Fruit fly (Drosophila melanogaster) whole organism, embryonic: ENCODE data around the gene Nup153.

ENCODE experiments used
- Bdp1 ChIP-seq: fragments of 200-800 bp; sonication (Bioruptor generic); optimal IDR thresholded peaks from 3 replicates; lab custom pipeline; 2016; ENCODE audit warnings: missing biosample characterization, missing genetic modification characterization
- C15 ChIP-seq: fragments of 200-800 bp; sonication (Bioruptor generic); IDR thresholded peaks from 3 replicates; pipeline ENCODE4 v1.3.6; 2022; ENCODE audit warnings: missing biosample characterization, missing genetic modification characterization
- CG10147 ChIP-seq: fragments of 200-800 bp; sonication (Bioruptor generic); optimal IDR thresholded peaks from 2 replicates; lab custom pipeline; 2019; ENCODE audit warnings: missing biosample characterization, mild to moderate bottlenecking, missing genetic modification characterization, moderate library complexity
- CG10431 ChIP-seq: fragments of 200-800 bp; sonication (Bioruptor generic); optimal IDR thresholded peaks from 3 replicates; lab custom pipeline; 2018; ENCODE audit warnings: missing biosample characterization, mild to moderate bottlenecking, missing genetic modification characterization
- CG11456 ChIP-seq: fragments of 200-800 bp; sonication (Bioruptor generic); IDR thresholded peaks from 3 replicates; pipeline ENCODE4 v1.3.6; 2022; ENCODE audit warnings: missing biosample characterization, missing genetic modification characterization
- CG12299 ChIP-seq: fragments of 200-800 bp; sonication (Bioruptor generic); optimal IDR thresholded peaks from 2 replicates; lab custom pipeline; 2018; ENCODE audit warnings: missing biosample characterization, mild to moderate bottlenecking, missing genetic modification characterization
- CG1233 ChIP-seq: fragments of 200-800 bp; sonication (Bioruptor generic); optimal IDR thresholded peaks from 4 replicates; lab custom pipeline; 2018; ENCODE audit warnings: missing biosample characterization, mild to moderate bottlenecking, missing genetic modification characterization
- CG14050 ChIP-seq: fragments of 200-800 bp; sonication (Bioruptor generic); IDR thresholded peaks from 3 replicates; pipeline ENCODE4 v1.3.6; 2022; ENCODE audit warnings: missing biosample characterization, missing genetic modification characterization
- CG1603 ChIP-seq: fragments of 200-800 bp; sonication (Bioruptor generic); optimal IDR thresholded peaks from 2 replicates; lab custom pipeline; 2019; ENCODE audit warnings: missing biosample characterization, mild to moderate bottlenecking, missing genetic modification characterization, moderate library complexity
- CG17361 ChIP-seq: fragments of 200-800 bp; sonication (Bioruptor generic); IDR thresholded peaks from 3 replicates; pipeline ENCODE4 v1.3.6; 2022; ENCODE audit warnings: missing biosample characterization, missing genetic modification characterization
- CG2202 ChIP-seq: fragments of 200-800 bp; sonication (Bioruptor generic); optimal IDR thresholded peaks from 2 replicates; lab custom pipeline; 2018; ENCODE audit warnings: missing biosample characterization, mild to moderate bottlenecking, missing genetic modification characterization
- CG2712 ChIP-seq: fragments of 200-800 bp; optimal IDR thresholded peaks from 3 replicates; lab custom pipeline; 2019; ENCODE audit warnings: missing biosample characterization, mild to moderate bottlenecking, missing genetic modification characterization, moderate library complexity
- CG30431 ChIP-seq: fragments of 200-800 bp; sonication (Bioruptor generic); optimal IDR thresholded peaks from 2 replicates; lab custom pipeline; 2017; ENCODE audit warnings: missing biosample characterization, missing genetic modification characterization
- CG3726 ChIP-seq: fragments of 200-800 bp; sonication (Bioruptor generic); IDR thresholded peaks from 3 replicates; pipeline ENCODE4, ENCODE4 v1.3.6; 2022; ENCODE audit warnings: missing biosample characterization, missing genetic modification characterization
- CG4282 ChIP-seq: fragments of 200-800 bp; sonication (Bioruptor generic); optimal IDR thresholded peaks from 2 replicates; lab custom pipeline; 2016; ENCODE audit warnings: missing biosample characterization, missing genetic modification characterization
- CG4404 ChIP-seq: fragments of 200-800 bp; sonication (Bioruptor generic); IDR thresholded peaks from 2 replicates; pipeline ENCODE4 v1.3.6; 2022; ENCODE audit warnings: missing biosample characterization, missing genetic modification characterization
- CG7372 ChIP-seq: fragments of 200-800 bp; sonication (Bioruptor generic); IDR thresholded peaks from 2 replicates; pipeline ENCODE4 v1.3.6; 2022; ENCODE audit warnings: missing biosample characterization, missing genetic modification characterization
- CG7556 ChIP-seq: fragments of 200-800 bp; sonication (Bioruptor generic); optimal IDR thresholded peaks from 2 replicates; lab custom pipeline; 2017; ENCODE audit warnings: missing biosample characterization, mild to moderate bottlenecking, missing genetic modification characterization
- CG7786 ChIP-seq: fragments of 200-800 bp; sonication (Bioruptor generic); optimal IDR thresholded peaks from 2 replicates; lab custom pipeline; 2016; ENCODE audit warnings: missing biosample characterization, missing genetic modification characterization
- CG8089 ChIP-seq: fragments of 200-800 bp; sonication (Bioruptor generic); optimal IDR thresholded peaks from 3 replicates; lab custom pipeline; 2016; ENCODE audit warnings: missing biosample characterization, missing genetic modification characterization
- Doc2 ChIP-seq: fragments of 200-800 bp; sonication (Bioruptor generic); IDR thresholded peaks from 2 replicates; pipeline ENCODE4 v1.3.6; 2022; ENCODE audit warnings: missing biosample characterization, missing genetic modification characterization
- Ets97D ChIP-seq: fragments of 200-800 bp; sonication (Bioruptor generic); optimal IDR thresholded peaks from 3 replicates; lab custom pipeline; 2016; ENCODE audit warnings: missing biosample characterization, missing genetic modification characterization
- Fer2 ChIP-seq: fragments of 200-800 bp; sonication (Bioruptor generic); optimal IDR thresholded peaks from 2 replicates; lab custom pipeline; 2018; ENCODE audit warnings: missing biosample characterization, mild to moderate bottlenecking, missing genetic modification characterization, moderate library complexity
- GATAe ChIP-seq: fragments of 200-800 bp; sonication (Bioruptor generic); conservative IDR thresholded peaks from 2 replicates; pipeline ENCODE4 v1.3.6; 2022; ENCODE audit warnings: missing biosample characterization, missing genetic modification characterization
- HmgZ ChIP-seq: fragments of 200-800 bp; sonication (Bioruptor generic); optimal IDR thresholded peaks from 2 replicates; lab custom pipeline; 2018; ENCODE audit warnings: missing biosample characterization, mild to moderate bottlenecking, missing genetic modification characterization
- Hmx ChIP-seq: fragments of 200-800 bp; sonication (Bioruptor generic); optimal IDR thresholded peaks from 2 replicates; lab custom pipeline; 2016; ENCODE audit warnings: missing biosample characterization, missing genetic modification characterization
- Hr51 ChIP-seq, 2 experiments: fragments of 200-800 bp; sonication (Bioruptor generic); optimal IDR thresholded peaks; 2 replicates in 1 of 2; 3 replicates in 1 of 2; lab custom pipeline; 2016 to 2018; ENCODE audit warnings: missing biosample characterization in 2 of 2, missing genetic modification characterization in 2 of 2, mild to moderate bottlenecking in 1 of 2, moderate library complexity in 1 of 2
- MBD-R2 ChIP-seq: fragments of 200-800 bp; sonication (Bioruptor generic); IDR thresholded peaks from 2 replicates; pipeline ENCODE4 v1.3.6; 2022; ENCODE audit warnings: missing biosample characterization, missing genetic modification characterization
- Mad ChIP-seq: fragments of 200-800 bp; sonication (Bioruptor generic); optimal IDR thresholded peaks from 2 replicates; lab custom pipeline; 2016; ENCODE audit warnings: missing biosample characterization, missing genetic modification characterization
- NC2α ChIP-seq: fragments of 200-800 bp; sonication (Bioruptor generic); optimal IDR thresholded peaks from 2 replicates; lab custom pipeline; 2016; ENCODE audit warnings: missing biosample characterization, missing genetic modification characterization
- Optix ChIP-seq: fragments of 200-800 bp; sonication (Bioruptor generic); IDR thresholded peaks from 3 replicates; pipeline ENCODE4 v1.3.6; 2022; ENCODE audit warnings: missing biosample characterization, missing genetic modification characterization
- bigmax ChIP-seq: fragments of 200-800 bp; sonication (Bioruptor generic); optimal IDR thresholded peaks from 2 replicates; lab custom pipeline; 2018; ENCODE audit warnings: missing biosample characterization, mild to moderate bottlenecking, missing genetic modification characterization
- btn ChIP-seq: fragments of 200-800 bp; sonication (Bioruptor generic); optimal IDR thresholded peaks from 2 replicates; lab custom pipeline; 2016; ENCODE audit warnings: missing biosample characterization, missing genetic modification characterization
- cato ChIP-seq: fragments of 200-800 bp; sonication (Bioruptor generic); optimal IDR thresholded peaks from 2 replicates; lab custom pipeline; 2016; ENCODE audit warnings: missing biosample characterization, missing genetic modification characterization, borderline replicate concordance
- croc ChIP-seq: fragments of 200-800 bp; sonication (Bioruptor generic); conservative IDR thresholded peaks from 3 replicates; pipeline ENCODE4 v1.3.6; 2022; ENCODE audit warnings: missing biosample characterization, missing genetic modification characterization
- dimm ChIP-seq: fragments of 200-800 bp; sonication (Bioruptor generic); IDR thresholded peaks from 2 replicates; pipeline ENCODE4 v1.3.6; 2022; ENCODE audit warnings: missing biosample characterization, missing genetic modification characterization
- disco-r ChIP-seq: fragments of 200-800 bp; sonication (Bioruptor generic); optimal IDR thresholded peaks from 2 replicates; lab custom pipeline; 2016; ENCODE audit warnings: missing biosample characterization, missing genetic modification characterization
- fd3F ChIP-seq: fragments of 200-800 bp; sonication (Bioruptor generic); optimal IDR thresholded peaks from 2 replicates; lab custom pipeline; 2018; ENCODE audit warnings: missing biosample characterization, mild to moderate bottlenecking, missing genetic modification characterization, moderate library complexity
- fd96Cb ChIP-seq: fragments of 200-800 bp; sonication (Bioruptor generic); optimal IDR thresholded peaks from 2 replicates; lab custom pipeline; 2018; ENCODE audit warnings: missing biosample characterization, mild to moderate bottlenecking, missing genetic modification characterization, moderate library complexity
- grn ChIP-seq: fragments of 200-800 bp; sonication (Bioruptor generic); optimal IDR thresholded peaks from 3 replicates; lab custom pipeline; 2017; ENCODE audit warnings: missing biosample characterization, missing genetic modification characterization
- hkb ChIP-seq, 2 experiments: fragments of 200-800 bp in 1 of 2; fragments of >200 bp in 1 of 2; sonication (Bioruptor generic) in 1 of 2; IDR thresholded peaks in 1 of 2; optimal IDR thresholded peaks in 1 of 2; 2 replicates each; pipeline versions ENCODE4 v1.3.6 to Lab custom; 2017 to 2022; ENCODE audit warnings: missing biosample characterization in 1 of 2, missing genetic modification characterization in 1 of 2
- kah ChIP-seq: fragments of 200-800 bp; sonication (Bioruptor generic); optimal IDR thresholded peaks from 2 replicates; lab custom pipeline; 2018; ENCODE audit warnings: missing biosample characterization, mild to moderate bottlenecking, missing genetic modification characterization
- mam ChIP-seq: fragments of 200-800 bp; sonication (Bioruptor generic); optimal IDR thresholded peaks from 3 replicates; lab custom pipeline; 2016; ENCODE audit warnings: missing biosample characterization, missing genetic modification characterization
- pfk ChIP-seq: fragments of 200-800 bp; sonication (Bioruptor generic); optimal IDR thresholded peaks from 2 replicates; lab custom pipeline; 2018; ENCODE audit warnings: missing biosample characterization, mild to moderate bottlenecking, missing genetic modification characterization, moderate library complexity
- salm ChIP-seq: fragments of 200-800 bp; sonication (Bioruptor generic); optimal IDR thresholded peaks from 2 replicates; lab custom pipeline; 2018; ENCODE audit warnings: missing biosample characterization, mild to moderate bottlenecking, missing genetic modification characterization
- sens ChIP-seq: fragments of 200-800 bp; sonication (Bioruptor generic); peaks from one replicate; lab custom pipeline; 2016; ENCODE audit warnings: missing biosample characterization, missing genetic modification characterization
- stc ChIP-seq: fragments of 200-800 bp; sonication (Bioruptor generic); IDR thresholded peaks from 2 replicates; pipeline ENCODE4 v1.3.6; 2022; ENCODE audit warnings: missing biosample characterization, missing genetic modification characterization
- vvl ChIP-seq: fragments of 200-800 bp; sonication (Bioruptor generic); IDR thresholded peaks from 2 replicates; pipeline ENCODE4 v1.3.6; 2022; ENCODE audit warnings: missing biosample characterization, missing genetic modification characterization
- zf30C ChIP-seq: fragments of 200-800 bp; sonication (Bioruptor generic); optimal IDR thresholded peaks from 3 replicates; lab custom pipeline; 2018; ENCODE audit warnings: missing biosample characterization, mild to moderate bottlenecking, missing genetic modification characterization

Gene Nup153

dm6 chrX:16650078-16651063 lies 51.3 kb downstream of the Nup153 start (continued):
- TF ChIP-seq mam (GFP tag; lab: Kevin White, UChicago), result peak; percentile 70
- no peak for TF ChIP-seq C15 (GFP tag; lab: Robert Waterston, UW)
- TF ChIP-seq CG7786 (GFP tag; lab: Kevin White, UChicago), result no peak
- no peak for TF ChIP-seq disco-r
- TF ChIP-seq Hmx (GFP tag; lab: Kevin White, UChicago), result peak; percentile 32
- TF ChIP-seq CG1233 (GFP tag; lab: Kevin White, UChicago), result no peak
- TF ChIP-seq btn (GFP tag; lab: Kevin White, UChicago), result no peak
- peak; percentile 72 for TF ChIP-seq stc (GFP tag; lab: Robert Waterston, UW)
- no peak for TF ChIP-seq HmgZ (tag; lab: Kevin White, UChicago)
- TF ChIP-seq Ets97D (GFP tag; lab: Kevin White, UChicago), result peak; percentile 59
- TF ChIP-seq CG11456 (GFP tag; lab: Robert Waterston, UW), result 0 out of 3 replicates have a peak, but pooled peaks have one; percentile 42
- no peak for TF ChIP-seq CG10431 (GFP tag; lab: Kevin White, UChicago)
- TF ChIP-seq pfk (GFP tag; lab: Kevin White, UChicago), result no peak
- TF ChIP-seq Hr51 (GFP tag; optimal IDR thresholded peaks at IDR 0.05; lab: Kevin White, UChicago), result peak in 1 of 2 experiments; percentile 59
- no peak for TF ChIP-seq CG12299 (tag; lab: Kevin White, UChicago)
- TF ChIP-seq CG4404, result no peak
- TF ChIP-seq CG2202 (tag; lab: Kevin White, UChicago), result no peak
- peak; percentile 15 for TF ChIP-seq CG2712 (tag; lab: Kevin White, UChicago)
- TF ChIP-seq CG30431 (GFP tag; lab: Kevin White, UChicago), result no peak
- TF ChIP-seq fd96Cb, result peak; percentile 5
- TF ChIP-seq CG4282 (GFP tag; lab: Kevin White, UChicago), result no peak
- TF ChIP-seq Mad, result no peak
- TF ChIP-seq Bdp1 (GFP tag; lab: Kevin White, UChicago), result no peak
- TF ChIP-seq Fer2 (tag; lab: Kevin White, UChicago), result no peak
- no peak for TF ChIP-seq GATAe (GFP tag; lab: Robert Waterston, UW)
- TF ChIP-seq grn (GFP tag; lab: Kevin White, UChicago), result no peak
- peak; percentile 97 for TF ChIP-seq sens
- no peak for TF ChIP-seq CG7372 (GFP tag; lab: Robert Waterston, UW)
- TF ChIP-seq MBD-R2 (GFP tag; lab: Robert Waterston, UW), result no peak
- TF ChIP-seq CG7556, result no peak
- no peak for TF ChIP-seq CG3726
- TF ChIP-seq hkb (optimal IDR thresholded peaks at IDR 0.05; lab: Kevin White, UChicago), result no peak
- TF ChIP-seq hkb (GFP tag; IDR thresholded peaks at IDR 0.05; lab: Robert Waterston, UW), result no peak
- no peak for TF ChIP-seq Doc2 (GFP tag; lab: Robert Waterston, UW)
- no peak for TF ChIP-seq CG17361 (GFP tag; lab: Robert Waterston, UW)
- no peak for TF ChIP-seq salm (tag; lab: Kevin White, UChicago)
- no peak for TF ChIP-seq CG8089
- TF ChIP-seq vvl, result peak; percentile 90
- no peak for TF ChIP-seq kah (GFP tag; lab: Kevin White, UChicago)
- peak; percentile 86 for TF ChIP-seq Optix (GFP tag; lab: Robert Waterston, UW)
- TF ChIP-seq croc, result peak; percentile 36; the same call in 1 of the 3 replicates
- TF ChIP-seq bigmax (GFP tag; lab: Kevin White, UChicago), result no peak
- TF ChIP-seq dimm (GFP tag; lab: Robert Waterston, UW), result peak; percentile 56; the same call in 1 of the 2 replicates
- TF ChIP-seq cato (GFP tag; lab: Kevin White, UChicago), result no peak
- TF ChIP-seq CG1603, result peak; percentile 41
- no peak for TF ChIP-seq CG10147 (GFP tag; lab: Kevin White, UChicago)
- no peak for TF ChIP-seq fd3F (GFP tag; lab: Kevin White, UChicago)
- TF ChIP-seq zf30C, result no peak
- peak; percentile 75 for TF ChIP-seq CG14050
- TF ChIP-seq NC2α (GFP tag; lab: Kevin White, UChicago), result no peak
